Fruit fly (Drosophila melanogaster) whole organism, pupa: ENCODE measurements around the gene CG13306.

Experiments
- CG13204 ChIP-seq: fragments of 200-800 bp; sonication (Bioruptor generic); optimal IDR thresholded peaks from 2 replicates; lab custom pipeline; 2018; ENCODE audit warnings: missing biosample characterization, mild to moderate bottlenecking, missing genetic modification characterization, moderate library complexity
- CG14655 ChIP-seq: fragments of 200-800 bp; sonication (Bioruptor generic); optimal IDR thresholded peaks from 3 replicates; lab custom pipeline; 2017; ENCODE audit warnings: mild to moderate bottlenecking, missing biosample characterization, missing genetic modification reagents, missing genetic modification characterization
- CG15710 ChIP-seq: fragments of 200-800 bp; sonication (Bioruptor generic); optimal IDR thresholded peaks from 2 replicates; lab custom pipeline; 2018; ENCODE audit warnings: missing biosample characterization, mild to moderate bottlenecking, missing genetic modification characterization, moderate library complexity
- CG17806 ChIP-seq: fragments of 200-800 bp; sonication (Bioruptor generic); optimal IDR thresholded peaks from 2 replicates; lab custom pipeline; 2018; ENCODE audit warnings: missing biosample characterization, mild to moderate bottlenecking, missing genetic modification characterization, moderate library complexity
- CG32121 ChIP-seq: fragments of 200-800 bp; sonication (Bioruptor generic); IDR thresholded peaks from 2 replicates; pipeline ENCODE4 v1.3.6; 2022; ENCODE audit warnings: missing biosample characterization, missing genetic modification characterization
- CG8159 ChIP-seq: fragments of 200-800 bp; sonication (Bioruptor generic); optimal IDR thresholded peaks from 3 replicates; lab custom pipeline; 2018; ENCODE audit warnings: missing biosample characterization, mild to moderate bottlenecking, missing genetic modification characterization, moderate library complexity
- CG8301 ChIP-seq: fragments of 200-800 bp; sonication (Bioruptor generic); optimal IDR thresholded peaks from 2 replicates; lab custom pipeline; 2018; ENCODE audit warnings: missing biosample characterization, mild to moderate bottlenecking, missing genetic modification characterization
- EcR ChIP-seq: fragments of 200-800 bp; sonication (Bioruptor generic); optimal IDR thresholded peaks from 3 replicates; lab custom pipeline; 2019; ENCODE audit warnings: missing biosample characterization, missing genetic modification characterization, mild to moderate bottlenecking, moderate library complexity, missing genetic modification reagents
- Pif1A ChIP-seq: fragments of 200-800 bp; sonication (Bioruptor generic); optimal IDR thresholded peaks from 3 replicates; lab custom pipeline; 2016; ENCODE audit warnings: missing biosample characterization, missing genetic modification characterization
- Pif1B ChIP-seq: fragments of 200-800 bp; sonication (Bioruptor generic); optimal IDR thresholded peaks from 3 replicates; lab custom pipeline; 2016; ENCODE audit warnings: missing biosample characterization, missing genetic modification characterization
- Snoo ChIP-seq: fragments of 200-800 bp; sonication (Bioruptor generic); optimal IDR thresholded peaks from 3 replicates; lab custom pipeline; 2017; ENCODE audit warnings: missing biosample characterization, mild to moderate bottlenecking, missing genetic modification characterization, inconsistent platforms
- fd96Ca ChIP-seq: fragments of 200-800 bp; sonication (Bioruptor generic); IDR thresholded peaks from 3 replicates; pipeline ENCODE4 v1.3.6; 2022; ENCODE audit warnings: missing biosample characterization, missing genetic modification characterization
- gl ChIP-seq: fragments of 200-800 bp; sonication (Bioruptor generic); optimal IDR thresholded peaks from 2 replicates; lab custom pipeline; 2018; ENCODE audit warnings: missing biosample characterization, mild to moderate bottlenecking, missing genetic modification characterization
- rn ChIP-seq: fragments of 200-800 bp; sonication (Bioruptor generic); IDR thresholded peaks from 2 replicates; pipeline ENCODE4 v1.3.6; 2022; ENCODE audit warnings: missing biosample characterization, missing genetic modification characterization

Gene CG13306

dm6 chr3L:8700054-8700642 is 49.4 kb downstream of the CG13306 start:
- TF ChIP-seq CG15710 (tag; lab: Kevin White, UChicago) (no peak), CG8159 (tag; lab: Kevin White, UChicago) (no peak), EcR (peak; percentile 37), Pif1B (no peak), rn (GFP tag; lab: Robert Waterston, UW) (no peak), CG8301 (tag; lab: Kevin White, UChicago) (no peak), CG14655 (GFP tag; lab: Kevin White, UChicago) (no peak), Snoo (tag; lab: Kevin White, UChicago) (no peak), gl (tag; lab: Kevin White, UChicago) (no peak), Pif1A (GFP tag; lab: Kevin White, UChicago) (no peak), CG17806 (tag; lab: Kevin White, UChicago) (no peak), fd96Ca (no peak), CG13204 (GFP tag; lab: Kevin White, UChicago) (peak; percentile 47), CG32121 (no peak)

dm6 chr3L:8699612-8700011 is 49.9 kb downstream of the CG13306 start:
- TF ChIP-seq EcR (peak; percentile 82), CG32121 (peak; percentile 32; the same call in 1 of the 2 replicates), fd96Ca (0 out of 3 replicates have a peak, but pooled peaks have one; percentile 13), Pif1A (GFP tag; lab: Kevin White, UChicago) (no peak), CG8159 (tag; lab: Kevin White, UChicago) (no peak)
